Worm (Caenorhabditis elegans) whole organism, L2 larva: ENCODE measurements around the gene str-101.
"Not testable (repeated sequence)": the region's sequence is repeated elsewhere in the genome, so short reads cannot be mapped to it uniquely, and the experiment has no call there.

Experiments used
- R02D3.7 ChIP-seq: fragments of 150-350 bp; optimal IDR thresholded peaks from 2 replicates; lab custom pipeline; 2014; ENCODE audit warnings: missing biosample characterization, missing genetic modification characterization
- ama-1 ChIP-seq: fragments of 150-350 bp; optimal IDR thresholded peaks from 2 replicates; lab custom pipeline; 2018; ENCODE audit warnings: inconsistent platforms
- egl-27 ChIP-seq: sonication (generic microtip); optimal IDR thresholded peaks from 3 replicates; lab custom pipeline; 2017; ENCODE audit warnings: missing biosample characterization, missing genetic modification reagents, missing genetic modification characterization
- elt-3 ChIP-seq: sonication (generic microtip); optimal IDR thresholded peaks from 2 replicates; lab custom pipeline; 2017; ENCODE audit warnings: missing biosample characterization, missing genetic modification characterization
- lin-13 ChIP-seq: fragments of 150-350 bp; optimal IDR thresholded peaks from 2 replicates; lab custom pipeline; 2014; ENCODE audit warnings: missing biosample characterization, missing genetic modification reagents, missing genetic modification characterization
- lin-39 ChIP-seq: fragments of 150-350 bp; optimal IDR thresholded peaks from 2 replicates; lab custom pipeline; 2014; ENCODE audit warnings: missing biosample characterization, missing genetic modification reagents, missing genetic modification characterization
- mbf-1 ChIP-seq: sonication (generic microtip); optimal IDR thresholded peaks from 2 replicates; lab custom pipeline; 2017; ENCODE audit warnings: missing biosample characterization, missing genetic modification characterization
- mdl-1 ChIP-seq, 2 experiments: fragments of 150-350 bp in 1 of 2; sonication (generic microtip) in 1 of 2; optimal IDR thresholded peaks; 2 replicates each; lab custom pipeline; 2017; ENCODE audit warnings: missing biosample characterization in 2 of 2, missing genetic modification characterization in 2 of 2
- skn-1 ChIP-seq: sonication (generic microtip); optimal IDR thresholded peaks from 2 replicates; lab custom pipeline; 2017; ENCODE audit warnings: missing biosample characterization, missing genetic modification characterization
- snpc-4 ChIP-seq: fragments of 150-350 bp; optimal IDR thresholded peaks from 2 replicates; lab custom pipeline; 2014; ENCODE audit warnings: missing biosample characterization, missing genetic modification characterization
- unc-39 ChIP-seq: fragments of 150-350 bp; optimal IDR thresholded peaks from 2 replicates; lab custom pipeline; 2014; ENCODE audit warnings: missing biosample characterization, missing genetic modification characterization
- unc-62 ChIP-seq: fragments of 150-350 bp; optimal IDR thresholded peaks from 2 replicates; lab custom pipeline; 2014; ENCODE audit warnings: missing biosample characterization, missing genetic modification reagents, missing genetic modification characterization
- ztf-11 ChIP-seq: sonication (generic microtip); optimal IDR thresholded peaks from 2 replicates; lab custom pipeline; 2017; ENCODE audit warnings: missing biosample characterization, missing genetic modification characterization

- TF ChIP-seq egl-27 (tag; lab: Kevin White, UChicago); mbf-1 (tag; lab: Kevin White, UChicago); snpc-4 (tag; lab: Kevin White, UChicago); elt-3 (tag; lab: Kevin White, UChicago); unc-62 (GFP tag; lab: Kevin White, UChicago); lin-39; ama-1; lin-13 (GFP tag; lab: Kevin White, UChicago); R02D3.7 (tag; lab: Kevin White, UChicago); unc-39; mdl-1 (tag; optimal IDR thresholded peaks at IDR 0.05; lab: Kevin White, UChicago); skn-1; ztf-11: not testable (repeated sequence)
Observed at ce11 chrV:15754731-15755130, 42.9 kb upstream of the str-101 start, which contains the start of gene str-8.
